Fruit fly (Drosophila melanogaster): ENCODE data around the gene Fgop2.

The Fgop2 gene

DNA sequence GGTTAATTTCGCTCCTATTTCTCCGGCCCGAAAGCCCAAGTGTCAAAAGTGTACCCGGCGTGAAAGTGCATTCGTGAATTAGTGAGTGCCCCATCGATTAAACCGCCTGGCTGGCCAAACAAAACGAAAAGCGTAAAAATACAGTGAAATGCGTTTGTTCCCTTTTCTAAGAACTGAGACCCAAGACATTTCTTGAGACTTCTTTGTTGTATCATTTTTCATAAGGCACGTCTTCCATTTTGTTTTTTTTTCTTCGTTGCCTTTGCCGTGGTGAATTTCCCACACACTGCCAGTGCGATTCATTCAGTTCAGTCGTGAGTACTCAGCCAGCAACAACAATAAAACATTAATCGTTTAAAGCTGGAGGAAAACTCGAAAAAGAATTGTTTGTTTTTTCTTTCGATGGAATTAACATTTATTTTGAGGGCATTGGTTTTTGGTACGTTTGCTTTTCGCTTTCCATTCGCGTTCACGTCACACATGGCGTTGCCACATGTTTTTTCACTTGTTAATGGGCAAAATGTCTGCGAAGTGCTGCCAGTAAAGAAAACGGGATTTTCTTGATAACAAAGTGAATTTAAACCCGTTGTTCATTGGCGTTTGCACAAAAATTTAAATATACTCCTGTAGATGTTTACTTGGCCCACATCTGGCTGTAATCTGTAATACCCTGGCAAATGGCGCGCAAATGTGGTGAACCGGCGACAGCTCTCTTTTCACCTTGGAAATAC lies 23.6 kb downstream of the Fgop2 start:
- TF ChIP-seq CG17806 (tag; optimal IDR thresholded peaks at IDR 0.05) (no peak), CG8301 (tag; optimal IDR thresholded peaks at IDR 0.05) (peak; percentile 14), CG9948 (tag; optimal IDR thresholded peaks at IDR 0.05) (no peak), CG15710 (tag; optimal IDR thresholded peaks at IDR 0.05) (no peak), CG10348 (GFP tag; IDR thresholded peaks at IDR 0.05) (no peak), gl (tag; optimal IDR thresholded peaks at IDR 0.05) (peak; percentile 10), EcR (GFP tag; optimal IDR thresholded peaks at IDR 0.05) (peak; percentile 96), Ets98B (GFP tag; IDR thresholded peaks at IDR 0.05) (no peak), rn (GFP tag; IDR thresholded peaks at IDR 0.05) (no peak), Pif1B (GFP tag; optimal IDR thresholded peaks at IDR 0.05) (peak; percentile 3), CG12605 (GFP tag; IDR thresholded peaks at IDR 0.05) (peak; percentile 48; the same call in 1 of the 2 replicates), CG13204 (GFP tag; optimal IDR thresholded peaks at IDR 0.05) (no peak), CG14655 (GFP tag; optimal IDR thresholded peaks at IDR 0.05) (no peak), D1 (tag; optimal IDR thresholded peaks at IDR 0.05) (no peak), Pif1A (GFP tag; optimal IDR thresholded peaks at IDR 0.05) (no peak), fd96Ca (GFP tag; IDR thresholded peaks at IDR 0.05) (no peak), CG4496 (GFP tag; IDR thresholded peaks at IDR 0.05) (0 out of 3 replicates have a peak, but pooled peaks have one; percentile 18), Snoo (tag; optimal IDR thresholded peaks at IDR 0.05) (no peak), CG34367 (tag; optimal IDR thresholded peaks at IDR 0.05) (no peak), CG8159 (tag; optimal IDR thresholded peaks at IDR 0.05) (peak; percentile 29), CG32121 (GFP tag; IDR thresholded peaks at IDR 0.05) (no peak)

DNA sequence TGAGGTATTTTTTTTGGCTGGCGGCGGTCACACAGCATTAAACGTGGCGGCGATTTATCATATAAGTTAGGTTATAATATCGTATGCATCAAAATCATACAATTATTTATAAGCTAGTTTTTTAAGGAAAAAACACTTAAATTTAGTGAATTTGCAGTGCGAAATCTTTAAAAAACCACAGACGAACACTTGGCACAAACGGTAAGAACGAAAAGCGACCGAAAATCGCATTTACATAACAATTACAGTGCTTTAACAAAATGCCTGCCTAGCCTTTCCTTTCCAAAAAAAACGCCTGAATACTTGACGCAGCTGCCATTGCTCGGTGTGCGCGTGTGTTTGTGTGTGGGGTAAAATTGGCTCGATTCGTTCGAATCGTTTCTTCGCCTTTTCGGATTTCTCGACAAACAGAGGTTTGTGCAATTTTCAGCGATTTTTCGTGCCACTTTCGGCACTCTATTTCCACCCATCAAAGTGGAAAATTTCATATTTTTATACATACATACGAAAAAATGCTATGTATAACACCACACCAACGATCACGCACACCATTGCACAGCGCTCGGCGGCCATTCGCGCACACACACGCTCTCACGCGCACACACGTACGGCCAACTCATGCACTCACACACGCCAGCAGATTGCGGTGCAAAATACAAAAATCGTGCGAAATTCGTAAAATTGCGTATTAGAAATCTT lies 24.3 kb downstream of the Fgop2 start, which contains the start of gene Hrb27C:
TSS of gene Hrb27C (plus strand) at position 44 of the 699 bp plus-strand sequence.
- TF ChIP-seq CG9948 (tag; optimal IDR thresholded peaks at IDR 0.05) = no peak
- TF ChIP-seq Ets98B (GFP tag; IDR thresholded peaks at IDR 0.05) = peak; percentile 33; the same call in 1 of the 2 replicates

dm6 chr2L:6919850-6920660 lies 25.0 kb downstream of the Fgop2 start, which contains the start of gene x16:
Gene x16, minus strand, starts transcription at chr2L:6920210.
- TF ChIP-seq CG10348 (GFP tag; IDR thresholded peaks at IDR 0.05) = no peak
- no peak for TF ChIP-seq D1 (tag; optimal IDR thresholded peaks at IDR 0.05)
- no peak for TF ChIP-seq CG12605 (GFP tag; IDR thresholded peaks at IDR 0.05)
- TF ChIP-seq CG15710 (tag; optimal IDR thresholded peaks at IDR 0.05) = no peak
- TF ChIP-seq CG17806 (tag; optimal IDR thresholded peaks at IDR 0.05) = no peak
- no peak for TF ChIP-seq Pif1B (GFP tag; optimal IDR thresholded peaks at IDR 0.05)
- peak; percentile 13 for TF ChIP-seq CG8159 (tag; optimal IDR thresholded peaks at IDR 0.05)

DNA sequence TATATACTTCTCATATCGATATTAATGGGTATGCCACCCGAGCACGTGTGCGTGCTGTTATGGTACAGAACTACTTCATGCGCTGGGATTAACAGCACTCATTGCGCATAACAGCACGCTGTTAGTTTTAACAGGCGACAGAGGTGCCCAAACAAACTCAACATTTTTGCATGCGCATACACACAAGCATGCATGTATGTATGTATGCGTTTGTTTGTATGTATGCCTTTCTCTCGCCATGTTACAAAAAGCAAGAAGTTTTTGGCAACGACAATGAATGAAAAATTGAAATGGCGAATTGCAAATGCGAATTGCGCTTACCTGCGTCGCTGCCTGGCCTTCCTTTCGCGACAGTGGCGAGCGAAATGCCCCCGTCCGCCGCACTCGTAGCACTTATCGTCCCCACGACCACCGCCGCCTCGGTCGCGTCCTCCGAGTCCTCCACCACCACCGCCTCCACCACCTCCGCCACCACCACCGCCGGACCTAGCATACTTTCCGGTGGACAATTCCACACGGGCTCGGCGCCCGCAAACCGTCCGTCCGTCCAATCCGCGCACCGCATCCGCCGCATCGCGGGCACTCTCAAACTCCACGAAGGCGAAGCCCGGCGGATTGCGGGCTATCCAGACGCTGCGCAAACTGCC lies 25.8 kb downstream of the Fgop2 start:
- TF ChIP-seq D1 (tag; optimal IDR thresholded peaks at IDR 0.05) (no peak), CG15710 (tag; optimal IDR thresholded peaks at IDR 0.05) (peak; percentile 4), CG9948 (tag; optimal IDR thresholded peaks at IDR 0.05) (no peak), CG32121 (GFP tag; IDR thresholded peaks at IDR 0.05) (no peak)

- TF ChIP-seq Pif1B (GFP tag; optimal IDR thresholded peaks at IDR 0.05) (no peak), fd96Ca (GFP tag; IDR thresholded peaks at IDR 0.05) (no peak), CG15710 (tag; optimal IDR thresholded peaks at IDR 0.05) (peak; percentile 67), rn (GFP tag; IDR thresholded peaks at IDR 0.05) (no peak), CG4496 (GFP tag; IDR thresholded peaks at IDR 0.05) (no peak), Ets98B (GFP tag; IDR thresholded peaks at IDR 0.05) (no peak), CG14655 (GFP tag; optimal IDR thresholded peaks at IDR 0.05) (no peak), CG17806 (tag; optimal IDR thresholded peaks at IDR 0.05) (peak; percentile 44), Pif1A (GFP tag; optimal IDR thresholded peaks at IDR 0.05) (no peak), Snoo (tag; optimal IDR thresholded peaks at IDR 0.05) (peak; percentile 50), CG32121 (GFP tag; IDR thresholded peaks at IDR 0.05) (no peak), CG9948 (tag; optimal IDR thresholded peaks at IDR 0.05) (peak; percentile 63), CG10348 (GFP tag; IDR thresholded peaks at IDR 0.05) (no peak), CG34367 (tag; optimal IDR thresholded peaks at IDR 0.05) (no peak), CG13204 (GFP tag; optimal IDR thresholded peaks at IDR 0.05) (no peak), CG12605 (GFP tag; IDR thresholded peaks at IDR 0.05) (no peak), gl (tag; optimal IDR thresholded peaks at IDR 0.05) (no peak), CG8301 (tag; optimal IDR thresholded peaks at IDR 0.05) (no peak), CG8159 (tag; optimal IDR thresholded peaks at IDR 0.05) (no peak), EcR (GFP tag; optimal IDR thresholded peaks at IDR 0.05) (no peak), D1 (tag; optimal IDR thresholded peaks at IDR 0.05) (no peak)
Measured at dm6 chr2L:6918517-6919202, 26.4 kb downstream of the Fgop2 start, which contains the start of gene nop5. Gene nop5, minus strand, starts transcription at chr2L:6918743.

All from whole organism, pupa.